Worm (Caenorhabditis elegans) whole organism, L1 larva: ENCODE measurements around the gene M116.5.
A peak's percentile ranks its signal among the peaks of the same experiment; 100 is the strongest.

Experiments
- C16A3.4 ChIP-seq: fragments of 150-350 bp; optimal IDR thresholded peaks from 2 replicates; lab custom pipeline; 2014; ENCODE audit warnings: missing biosample characterization, missing genetic modification characterization
- F16B12.6 ChIP-seq: fragments of 150-350 bp; optimal IDR thresholded peaks from 2 replicates; lab custom pipeline; 2014; ENCODE audit warnings: missing biosample characterization, missing genetic modification characterization
- ama-1 ChIP-seq: fragments of 150-350 bp; optimal IDR thresholded peaks from 2 replicates; lab custom pipeline; 2014
- ceh-63 ChIP-seq: fragments of 200-800 bp; sonication (Bioruptor generic); optimal IDR thresholded peaks from 2 replicates; lab custom pipeline; 2018; ENCODE audit warnings: mild to moderate bottlenecking, missing genetic modification characterization, missing compliant biosample characterization
- ceh-88 ChIP-seq: fragments of 200-800 bp; sonication (Bioruptor generic); IDR thresholded peaks from 2 replicates; pipeline ENCODE4 v1.3.6; 2022; ENCODE audit warnings: missing genetic modification characterization, missing compliant biosample characterization
- ceh-90 ChIP-seq: sonication (generic microtip); optimal IDR thresholded peaks from 2 replicates; lab custom pipeline; 2016; ENCODE audit warnings: missing genetic modification characterization, missing compliant biosample characterization
- ces-1 ChIP-seq: fragments of 150-350 bp; optimal IDR thresholded peaks from 2 replicates; lab custom pipeline; 2014; ENCODE audit warnings: missing biosample characterization, missing genetic modification reagents, missing genetic modification characterization
- dpl-1 ChIP-seq, 3 experiments: fragments of 150-350 bp in 2 of 3; sonication (generic microtip) in 1 of 3; optimal IDR thresholded peaks; 2 replicates each; lab custom pipeline; 2014 to 2017; ENCODE audit warnings: missing biosample characterization in 3 of 3, missing genetic modification characterization in 3 of 3, missing genetic modification reagents in 3 of 3
- egl-13 ChIP-seq: sonication (generic microtip); optimal IDR thresholded peaks from 2 replicates; lab custom pipeline; 2016; ENCODE audit warnings: missing genotype, missing genetic modification reagents, missing genetic modification characterization, missing compliant biosample characterization
- egl-27 ChIP-seq, 2 experiments: fragments of 150-350 bp in 1 of 2; sonication (generic microtip); optimal IDR thresholded peaks; 3 replicates each; lab custom pipeline; 2017 to 2018; ENCODE audit warnings: missing biosample characterization in 2 of 2, missing genetic modification characterization in 2 of 2, missing genetic modification reagents in 2 of 2
- elt-2 ChIP-seq: sonication (generic microtip); optimal IDR thresholded peaks from 2 replicates; lab custom pipeline; 2016; ENCODE audit warnings: missing genetic modification characterization, mild to moderate bottlenecking, inconsistent platforms, missing compliant biosample characterization, missing genetic modification reagents
- elt-3 ChIP-seq, 6 experiments: fragments of 150-350 bp in 1 of 6; sonication (generic microtip); optimal IDR thresholded peaks; 2 replicates each; lab custom pipeline; 2017 to 2018; ENCODE audit warnings: missing biosample characterization in 6 of 6, missing genetic modification characterization in 6 of 6, inconsistent platforms in 1 of 6
- ets-5 ChIP-seq: fragments of 200-800 bp; sonication (Bioruptor generic); IDR thresholded peaks from 2 replicates; pipeline ENCODE4 v1.3.6; 2022; ENCODE audit warnings: missing genetic modification characterization, missing compliant biosample characterization
- fkh-10 ChIP-seq: sonication (generic microtip); optimal IDR thresholded peaks from 2 replicates; lab custom pipeline; 2017; ENCODE audit warnings: missing biosample characterization, missing genetic modification reagents, missing genetic modification characterization
- fkh-4 ChIP-seq: sonication (generic microtip); optimal IDR thresholded peaks from 2 replicates; lab custom pipeline; 2016; ENCODE audit warnings: missing compliant biosample characterization, missing genetic modification characterization, borderline replicate concordance
- fos-1 ChIP-seq: fragments of 150-350 bp; optimal IDR thresholded peaks from 2 replicates; lab custom pipeline; 2014; ENCODE audit warnings: missing biosample characterization, missing genetic modification characterization
- hlh-17 ChIP-seq: fragments of 200-800 bp; sonication (Bioruptor generic); optimal IDR thresholded peaks from 2 replicates; lab custom pipeline; 2018; ENCODE audit warnings: missing genetic modification characterization, mild to moderate bottlenecking, missing compliant biosample characterization, moderate library complexity, borderline replicate concordance
- hlh-4 ChIP-seq: sonication (generic microtip); optimal IDR thresholded peaks from 2 replicates; lab custom pipeline; 2016; ENCODE audit warnings: mild to moderate bottlenecking, missing genetic modification characterization, missing compliant biosample characterization
- hpl-2 ChIP-seq: fragments of 150-350 bp; optimal IDR thresholded peaks from 2 replicates; lab custom pipeline; 2014; ENCODE audit warnings: missing biosample characterization, missing genetic modification reagents, missing genetic modification characterization
- irx-1 ChIP-seq: sonication (generic microtip); optimal IDR thresholded peaks from 2 replicates; lab custom pipeline; 2016; ENCODE audit warnings: missing genetic modification characterization, missing compliant biosample characterization
- isw-1 ChIP-seq: fragments of 200-800 bp; sonication (Bioruptor generic); IDR thresholded peaks from 2 replicates; pipeline ENCODE4 v1.3.6; 2022; ENCODE audit warnings: missing genetic modification characterization, missing compliant biosample characterization
- jun-1 ChIP-seq: fragments of 150-350 bp; optimal IDR thresholded peaks from 2 replicates; lab custom pipeline; 2014; ENCODE audit warnings: missing biosample characterization, missing genetic modification reagents, missing genetic modification characterization
- lin-39 ChIP-seq: fragments of 150-350 bp; optimal IDR thresholded peaks from 2 replicates; lab custom pipeline; 2014; ENCODE audit warnings: missing biosample characterization, missing genetic modification reagents, missing genetic modification characterization
- lir-3 ChIP-seq: sonication (generic microtip); optimal IDR thresholded peaks from 2 replicates; lab custom pipeline; 2016; ENCODE audit warnings: mild to moderate bottlenecking, missing genetic modification characterization, moderate library complexity, missing compliant biosample characterization; ENCODE audit not compliant: poor library complexity
- lsy-2 ChIP-seq, 2 experiments: fragments of 150-350 bp; optimal IDR thresholded peaks; 2 replicates each; lab custom pipeline; 2014; ENCODE audit warnings: missing biosample characterization in 2 of 2, missing genetic modification characterization in 2 of 2
- mab-9 ChIP-seq: fragments of 200-800 bp; sonication (Bioruptor generic); IDR thresholded peaks from 2 replicates; pipeline ENCODE4 v1.3.6; 2022; ENCODE audit warnings: missing genetic modification reagents, missing genetic modification characterization, missing compliant biosample characterization
- mdl-1 ChIP-seq, 2 experiments: fragments of 150-350 bp; optimal IDR thresholded peaks; 2 replicates each; lab custom pipeline; 2014 to 2017; ENCODE audit warnings: missing biosample characterization in 2 of 2, missing genetic modification characterization in 2 of 2, inconsistent platforms in 1 of 2
- mef-2 ChIP-seq: fragments of 150-350 bp; optimal IDR thresholded peaks from 2 replicates; lab custom pipeline; 2014; ENCODE audit warnings: missing biosample characterization, missing genetic modification characterization
- mep-1 ChIP-seq: fragments of 150-350 bp; optimal IDR thresholded peaks from 2 replicates; lab custom pipeline; 2014; ENCODE audit warnings: missing biosample characterization, missing genetic modification characterization
- nhr-12 ChIP-seq: sonication (generic microtip); optimal IDR thresholded peaks from 2 replicates; lab custom pipeline; 2017; ENCODE audit warnings: missing biosample characterization, missing genetic modification characterization
- nhr-19 ChIP-seq: fragments of 200-800 bp; sonication (Bioruptor generic); conservative IDR thresholded peaks from 2 replicates; pipeline ENCODE4 v1.3.6; 2022; ENCODE audit warnings: missing genetic modification characterization, missing compliant biosample characterization
- nhr-20 ChIP-seq: sonication (generic microtip); optimal IDR thresholded peaks from 2 replicates; lab custom pipeline; 2016; ENCODE audit warnings: mild to moderate bottlenecking, missing genetic modification characterization, missing compliant biosample characterization
- nhr-71 ChIP-seq: sonication (generic microtip); optimal IDR thresholded peaks from 2 replicates; lab custom pipeline; 2016; ENCODE audit warnings: mild to moderate bottlenecking, missing genetic modification characterization, moderate library complexity, missing compliant biosample characterization
- nhr-77 ChIP-seq: fragments of 150-350 bp; optimal IDR thresholded peaks from 2 replicates; lab custom pipeline; 2014; ENCODE audit warnings: missing biosample characterization, missing genetic modification characterization
- nhr-84 ChIP-seq: sonication (generic microtip); optimal IDR thresholded peaks from 2 replicates; lab custom pipeline; 2017; ENCODE audit warnings: missing biosample characterization, missing genetic modification characterization
- nhr-85 ChIP-seq: sonication (generic microtip); peaks from one replicate; lab custom pipeline; 2016; ENCODE audit warnings: missing genetic modification characterization, inconsistent platforms, missing compliant biosample characterization
- pag-3 ChIP-seq: sonication (generic microtip); optimal IDR thresholded peaks from 2 replicates; lab custom pipeline; 2017; ENCODE audit warnings: missing genetic modification characterization, mild to moderate bottlenecking, missing compliant biosample characterization, antibody characterized with exemption, borderline replicate concordance; ENCODE audit not compliant: insufficient read depth
- pax-3 ChIP-seq: fragments of 200-800 bp; sonication (Bioruptor generic); optimal IDR thresholded peaks from 2 replicates; lab custom pipeline; 2018; ENCODE audit warnings: mild to moderate bottlenecking, missing genetic modification characterization, moderate library complexity, missing compliant biosample characterization
- pqm-1 ChIP-seq: sonication (generic microtip); optimal IDR thresholded peaks from 3 replicates; lab custom pipeline; 2017; ENCODE audit warnings: missing biosample characterization, missing genetic modification characterization
- skn-1 ChIP-seq: fragments of 150-350 bp; optimal IDR thresholded peaks from 2 replicates; lab custom pipeline; 2014; ENCODE audit warnings: missing biosample characterization, missing genetic modification characterization
- snu-23 ChIP-seq: sonication (generic microtip); optimal IDR thresholded peaks from 2 replicates; lab custom pipeline; 2016; ENCODE audit warnings: missing genetic modification characterization, missing compliant biosample characterization
- swsn-7 ChIP-seq: sonication (generic microtip); optimal IDR thresholded peaks from 2 replicates; lab custom pipeline; 2016; ENCODE audit warnings: missing genetic modification characterization, missing compliant biosample characterization
- tlp-1 ChIP-seq: fragments of 150-350 bp; optimal IDR thresholded peaks from 2 replicates; lab custom pipeline; 2014; ENCODE audit warnings: missing biosample characterization, missing genetic modification characterization
- unc-130 ChIP-seq: fragments of 150-350 bp; optimal IDR thresholded peaks from 2 replicates; lab custom pipeline; 2017; ENCODE audit warnings: missing biosample characterization, missing genetic modification characterization, inconsistent platforms
- unc-30 ChIP-seq: sonication (generic microtip); optimal IDR thresholded peaks from 2 replicates; lab custom pipeline; 2017; ENCODE audit warnings: missing biosample characterization, missing genetic modification characterization
- unc-86 ChIP-seq: sonication (generic microtip); optimal IDR thresholded peaks from 2 replicates; lab custom pipeline; 2016; ENCODE audit warnings: missing genetic modification characterization, missing compliant biosample characterization
- vab-15 ChIP-seq: sonication (generic microtip); optimal IDR thresholded peaks from 2 replicates; lab custom pipeline; 2017; ENCODE audit warnings: missing genotype, mild to moderate bottlenecking, missing genetic modification characterization, missing compliant biosample characterization
- xbp-1 ChIP-seq: sonication (generic microtip); optimal IDR thresholded peaks from 2 replicates; lab custom pipeline; 2016; ENCODE audit warnings: missing genetic modification characterization, missing compliant biosample characterization
- zip-4 ChIP-seq: fragments of 200-800 bp; sonication (Bioruptor generic); optimal IDR thresholded peaks from 2 replicates; lab custom pipeline; 2018; ENCODE audit warnings: mild to moderate bottlenecking, missing genetic modification characterization, moderate library complexity, missing compliant biosample characterization
- ztf-11 ChIP-seq, 2 experiments: sonication (generic microtip); optimal IDR thresholded peaks; 2 replicates each; lab custom pipeline; 2016 to 2017; ENCODE audit warnings: missing genetic modification characterization in 2 of 2, missing biosample characterization in 1 of 2, missing compliant biosample characterization in 1 of 2
- ztf-4 ChIP-seq: fragments of 150-350 bp; optimal IDR thresholded peaks from 2 replicates; lab custom pipeline; 2014; ENCODE audit warnings: missing biosample characterization, missing genetic modification characterization

The M116.5 gene

ce11 chrIV:8376923-8377322, 43.9 kb downstream of the M116.5 start (continued):
- TF ChIP-seq ets-5 (GFP tag; lab: Robert Waterston, UW) = no peak

DNA sequence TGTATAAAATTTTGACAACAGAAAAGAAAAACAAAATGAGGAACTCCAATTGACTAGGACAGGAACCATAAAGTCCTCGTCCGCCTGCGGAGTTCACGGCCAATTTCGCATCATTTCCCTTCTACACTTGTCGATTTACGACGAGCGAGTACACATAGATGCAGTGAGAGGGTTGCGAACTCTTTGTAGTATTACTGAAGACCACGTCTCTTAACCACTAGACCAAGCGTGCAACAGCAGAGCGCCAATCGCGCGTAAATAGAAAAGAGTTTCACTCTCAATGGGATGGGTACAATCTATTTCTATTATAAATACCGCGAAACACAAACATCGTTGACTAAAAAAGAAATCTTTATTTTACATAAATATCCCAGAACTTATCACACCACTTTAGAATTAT, 45.5 kb downstream of the M116.5 start:
- TF ChIP-seq nhr-84 (tag; lab: Kevin White, UChicago) (no peak), ceh-90 (tag; lab: Kevin White, UChicago) (no peak), snu-23 (peak; percentile 95), pax-3 (tag; lab: Kevin White, UChicago) (peak; percentile 49), ces-1 (no peak), zip-4 (GFP tag; lab: Kevin White, UChicago) (peak; percentile 44), hlh-17 (GFP tag; lab: Kevin White, UChicago) (no peak), ets-5 (GFP tag; lab: Robert Waterston, UW) (no peak), mep-1 (tag; lab: Kevin White, UChicago) (peak; percentile 94), nhr-85 (tag; lab: Kevin White, UChicago) (peak; percentile 81), unc-86 (tag; lab: Kevin White, UChicago) (peak; percentile 25), nhr-12 (tag; lab: Kevin White, UChicago) (no peak), vab-15 (peak; percentile 59), elt-3 (tag; optimal IDR thresholded peaks at IDR 0.05; lab: Kevin White, UChicago) (peak in 2 of 6 experiments; percentile 52 to 55), fkh-10 (GFP tag; lab: Kevin White, UChicago) (no peak), isw-1 (GFP tag; lab: Robert Waterston, UW) (peak; percentile 48), egl-13 (tag; lab: Kevin White, UChicago) (peak; percentile 55), nhr-71 (tag; lab: Kevin White, UChicago) (peak; percentile 91), lir-3 (tag; lab: Kevin White, UChicago) (peak; percentile 61), jun-1 (tag; lab: Kevin White, UChicago) (peak; percentile 19), nhr-20 (tag; lab: Kevin White, UChicago) (peak; percentile 91), swsn-7 (tag; lab: Kevin White, UChicago) (peak; percentile 88), tlp-1 (tag; lab: Kevin White, UChicago) (no peak), egl-27 (tag; optimal IDR thresholded peaks at IDR 0.05; lab: Kevin White, UChicago) (peak in 1 of 2 experiments; percentile 2), elt-2 (tag; lab: Kevin White, UChicago) (peak; percentile 50), C16A3.4 (peak; percentile 87), pag-3 (no peak), pqm-1 (no peak), ceh-88 (GFP tag; lab: Robert Waterston, UW) (peak; percentile 63), unc-30 (tag; lab: Kevin White, UChicago) (no peak), hlh-4 (tag; lab: Kevin White, UChicago) (no peak), fkh-4 (tag; lab: Kevin White, UChicago) (no peak), irx-1 (tag; lab: Kevin White, UChicago) (peak; percentile 76), lsy-2 (tag; optimal IDR thresholded peaks at IDR 0.05; lab: Kevin White, UChicago) (peak; percentile 77 to 87), ceh-63 (GFP tag; lab: Kevin White, UChicago) (peak; percentile 37), dpl-1 (GFP tag; optimal IDR thresholded peaks at IDR 0.05; lab: Kevin White, UChicago) (peak; percentile 59 to 67 (median 65)), lin-39 (tag; lab: Kevin White, UChicago) (no peak), ama-1 (lab: Kevin White, UChicago) (peak; percentile 88), ztf-4 (peak; percentile 53), hpl-2 (peak; percentile 76), xbp-1 (peak; percentile 85), F16B12.6 (tag; lab: Kevin White, UChicago) (peak; percentile 20), skn-1 (peak; percentile 67), nhr-19 (GFP tag; lab: Robert Waterston, UW) (peak; percentile 82), fos-1 (peak; percentile 44), nhr-77 (tag; lab: Kevin White, UChicago) (peak; percentile 83), unc-130 (tag; lab: Kevin White, UChicago) (peak; percentile 62), mef-2 (no peak), mab-9 (GFP tag; lab: Robert Waterston, UW) (peak; percentile 73), ztf-11 (tag; optimal IDR thresholded peaks at IDR 0.05; lab: Kevin White, UChicago) (peak in 1 of 2 experiments; percentile 27), mdl-1 (tag; optimal IDR thresholded peaks at IDR 0.05; lab: Kevin White, UChicago) (peak in 1 of 2 experiments; percentile 82)
